Worm (Caenorhabditis elegans): ENCODE results near the gene cyld-1.
A peak's percentile ranks its signal among the peaks of the same experiment; 100 is the strongest.

DNA sequence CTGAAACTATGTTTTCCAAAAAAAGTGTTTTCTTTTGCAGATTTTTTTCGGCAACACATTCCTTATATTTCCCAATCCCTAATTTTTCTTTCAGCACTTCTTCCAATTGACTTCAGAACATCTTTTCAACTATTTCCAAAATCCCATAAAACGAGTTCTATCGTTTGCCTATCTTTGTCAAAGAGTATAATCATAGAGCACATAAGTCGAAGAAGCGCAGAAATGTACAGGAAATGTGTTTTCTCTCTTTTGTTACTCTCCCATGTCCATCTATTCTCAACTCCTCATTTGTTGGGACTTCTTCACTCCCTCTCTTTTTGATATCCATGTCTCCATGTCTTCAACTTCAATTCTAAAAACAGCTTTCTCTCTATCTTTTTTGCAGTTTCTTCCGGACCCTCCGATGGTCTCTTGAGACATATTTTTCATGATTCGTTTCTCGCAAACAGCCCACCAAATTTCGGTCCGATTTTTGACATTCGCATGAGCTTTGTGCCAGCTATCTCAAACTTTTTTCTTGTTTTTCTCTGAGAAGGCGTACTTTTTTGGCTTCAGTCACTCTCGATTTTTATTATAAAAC, 50.2 kb downstream of the cyld-1 start, which contains the start of gene twk-48:
- no peak for TF ChIP-seq nhr-25 (tag; optimal IDR thresholded peaks at IDR 0.05)
- no peak for TF ChIP-seq fos-1 (tag; optimal IDR thresholded peaks at IDR 0.05)
- TF ChIP-seq egl-27 (tag; optimal IDR thresholded peaks at IDR 0.05): no peak
- TF ChIP-seq lin-13 (GFP tag; optimal IDR thresholded peaks at IDR 0.05): no peak
- no peak for TF ChIP-seq skn-1 (tag; optimal IDR thresholded peaks at IDR 0.05)
- TF ChIP-seq nhr-23 (tag; optimal IDR thresholded peaks at IDR 0.05): no peak
- TF ChIP-seq unc-39 (tag; optimal IDR thresholded peaks at IDR 0.05): no peak
- TF ChIP-seq zag-1 (tag; optimal IDR thresholded peaks at IDR 0.05): no peak
- peak; percentile 2 for TF ChIP-seq C34F6.9 (tag; optimal IDR thresholded peaks at IDR 0.05)
- no peak for TF ChIP-seq aly-2 (tag; optimal IDR thresholded peaks at IDR 0.05)
- TF ChIP-seq nhr-11 (tag; optimal IDR thresholded peaks at IDR 0.05): no peak
- TF ChIP-seq ztf-11 (tag; optimal IDR thresholded peaks at IDR 0.05): no peak
